Fruit fly (Drosophila melanogaster): ENCODE results near the gene CG11977.

CG11977 gene

DNA sequence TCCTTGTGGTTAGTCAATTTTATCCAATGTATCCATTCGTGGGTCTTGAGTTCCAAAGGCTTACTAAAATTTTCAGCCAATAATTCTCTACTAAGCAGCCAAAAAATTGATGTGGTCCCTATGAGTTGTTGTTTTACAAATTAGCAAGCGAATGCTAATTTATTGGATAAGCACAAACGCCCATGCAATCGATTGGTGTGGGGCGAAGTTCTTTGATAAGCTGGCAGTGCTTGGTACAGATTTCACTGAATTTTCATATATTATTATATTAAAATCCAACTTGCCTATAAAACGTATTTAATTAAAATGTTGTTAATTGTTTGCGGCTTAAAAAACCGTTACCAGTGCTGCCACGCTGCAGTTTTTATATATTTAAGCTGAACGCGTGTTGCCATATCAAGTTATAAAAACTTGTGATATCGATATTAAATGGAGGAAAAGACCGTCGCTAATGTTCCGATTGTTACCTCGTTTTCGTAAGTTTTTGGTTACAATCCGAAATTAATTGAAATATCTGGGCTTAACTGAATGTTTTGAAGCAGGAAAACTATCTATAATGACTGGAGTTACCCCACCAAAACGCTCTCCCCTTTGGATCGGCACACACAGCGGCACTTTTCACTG is 6.2 kb downstream of the CG11977 start, which contains the start of the genes CG31100 and CG11980 (continued):
- peak; percentile 62 for TF ChIP-seq CG2116 (GFP tag; optimal IDR thresholded peaks at IDR 0.05)
- TF ChIP-seq CG15601 (tag; optimal IDR thresholded peaks at IDR 0.05) = peak; percentile 24
- TF ChIP-seq CG12155 (GFP tag; optimal IDR thresholded peaks at IDR 0.05) = peak; percentile 8
- peak; percentile 99 for TF ChIP-seq Myb (GFP tag; optimal IDR thresholded peaks at IDR 0.05)
- TF ChIP-seq YL-1 (GFP tag; optimal IDR thresholded peaks at IDR 0.05) = peak; percentile 78
- no peak for TF ChIP-seq NfI (GFP tag; optimal IDR thresholded peaks at IDR 0.05)
- no peak for TF ChIP-seq CG15479 (GFP tag; optimal IDR thresholded peaks at IDR 0.05)
- peak; percentile 61 for TF ChIP-seq CG42726 (GFP tag; IDR thresholded peaks at IDR 0.05; ENCODE audit: partially characterized antibody)
- TF ChIP-seq Bgb (GFP tag; IDR thresholded peaks at IDR 0.05; ENCODE audit: partially characterized antibody) = peak; percentile 84
- peak; percentile 49; the same call in 2 of the 3 replicates for TF ChIP-seq HLH4C (GFP tag; IDR thresholded peaks at IDR 0.05; ENCODE audit: partially characterized antibody)
- TF ChIP-seq ash1 (GFP tag; optimal IDR thresholded peaks at IDR 0.05) = no peak
- TF ChIP-seq Hr39 (optimal IDR thresholded peaks at IDR 0.05) = no peak
- TF ChIP-seq zen2 (GFP tag; IDR thresholded peaks at IDR 0.05; ENCODE audit: partially characterized antibody) = peak; percentile 55; the same call in 2 of the 3 replicates

DNA sequence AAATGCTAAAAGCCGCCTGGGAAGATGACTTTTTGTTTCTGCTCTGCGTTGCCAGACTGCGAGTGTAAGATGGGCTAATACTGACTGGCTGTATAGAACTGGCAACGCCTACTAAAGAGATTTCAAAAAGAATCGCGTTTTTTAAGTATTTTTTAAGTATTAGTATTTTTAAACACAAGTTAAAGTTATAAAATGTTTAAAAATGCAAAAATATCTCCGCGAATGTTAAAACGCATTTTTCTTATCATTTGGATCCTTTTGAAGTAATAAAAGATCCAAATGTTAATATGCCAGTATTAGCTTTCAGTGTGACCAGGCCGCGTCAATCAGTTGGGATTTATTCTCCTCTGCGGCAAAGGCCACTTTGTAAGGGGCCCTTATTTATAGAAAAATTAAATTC is 8.6 kb downstream of the CG11977 start, which contains the start of the genes Prosbeta3 and Iru:
Gene Prosbeta3, minus strand, starts transcription at position 98 of the 400 bp plus-strand sequence.
Gene Iru, plus strand, starts transcription at position 328 of the 400 bp plus-strand sequence.
- TF ChIP-seq CG9727 (GFP tag; optimal IDR thresholded peaks at IDR 0.05) (no peak), YL-1 (GFP tag; optimal IDR thresholded peaks at IDR 0.05) (peak; percentile 72), Myb (GFP tag; optimal IDR thresholded peaks at IDR 0.05) (peak; percentile 51), onecut (GFP tag; IDR thresholded peaks at IDR 0.05) (no peak), CG12942 (GFP tag; optimal IDR thresholded peaks at IDR 0.05) (no peak), maf-S (GFP tag; optimal IDR thresholded peaks at IDR 0.05) (no peak), CG3847 (GFP tag; IDR thresholded peaks at IDR 0.05) (peak; percentile 48; the same call in 1 of the 2 replicates), CG5953 (GFP tag; IDR thresholded peaks at IDR 0.05) (no peak), CG32767 (GFP tag; IDR thresholded peaks at IDR 0.05) (no peak), Sry-δ (GFP tag; optimal IDR thresholded peaks at IDR 0.05) (peak; percentile 24), abd-A (tag; optimal IDR thresholded peaks at IDR 0.05) (no peak), CG8290 (GFP tag; optimal IDR thresholded peaks at IDR 0.05) (peak; percentile 12), CG8290 (tag; optimal IDR thresholded peaks at IDR 0.05) (no peak), CG12659 (GFP tag; optimal IDR thresholded peaks at IDR 0.05) (peak; percentile 81), ato (GFP tag; IDR thresholded peaks at IDR 0.05; ENCODE audit: partially characterized antibody) (no peak), CG12391 (tag; optimal IDR thresholded peaks at IDR 0.05) (peak; percentile 12), CG1603 (tag; optimal IDR thresholded peaks at IDR 0.05) (peak; percentile 12), E2f2 (GFP tag; IDR thresholded peaks at IDR 0.05) (peak; percentile 66), pfk (GFP tag; optimal IDR thresholded peaks at IDR 0.05) (no peak), unc-4 (GFP tag; IDR thresholded peaks at IDR 0.05; ENCODE audit: partially characterized antibody) (0 out of 2 replicates have a peak, but pooled peaks have one; percentile 28), trem (tag; optimal IDR thresholded peaks at IDR 0.05) (peak; percentile 78), kay (GFP tag; optimal IDR thresholded peaks at IDR 0.05) (peak; percentile 10), Hand (GFP tag; optimal IDR thresholded peaks at IDR 0.05) (no peak), CG7786 (GFP tag; optimal IDR thresholded peaks at IDR 0.05) (no peak), ara (GFP tag; IDR thresholded peaks at IDR 0.05) (no peak), nerfin-1 (tag; optimal IDR thresholded peaks at IDR 0.05) (no peak), Ets97D (GFP tag; optimal IDR thresholded peaks at IDR 0.05) (peak; percentile 45), Scr (GFP tag; IDR thresholded peaks at IDR 0.05; ENCODE audit: partially characterized antibody) (0 out of 2 replicates have a peak, but pooled peaks have one; percentile 7), kni (GFP tag; optimal IDR thresholded peaks at IDR 0.05) (no peak), inv (GFP tag; IDR thresholded peaks at IDR 0.05; ENCODE audit: partially characterized antibody) (no peak), tx (GFP tag; optimal IDR thresholded peaks at IDR 0.05) (no peak), CG12071 (GFP tag; optimal IDR thresholded peaks at IDR 0.05) (no peak), corto (GFP tag; optimal IDR thresholded peaks at IDR 0.05) (no peak), dimm (GFP tag; IDR thresholded peaks at IDR 0.05) (no peak), CG15479 (GFP tag; optimal IDR thresholded peaks at IDR 0.05) (no peak), prd (optimal IDR thresholded peaks at IDR 0.05) (no peak), prd (GFP tag; IDR thresholded peaks at IDR 0.05) (no peak), BEAF-32 (GFP tag; optimal IDR thresholded peaks at IDR 0.05) (peak; percentile 51)
